Fruit fly (Drosophila melanogaster) whole organism, adult: ENCODE results near the gene CG5180.

Source experiments
- CG11617 ChIP-seq: fragments of 200-800 bp; sonication (Bioruptor generic); optimal IDR thresholded peaks from 2 replicates; lab custom pipeline; 2017; ENCODE audit warnings: mild to moderate bottlenecking, missing biosample characterization, missing genetic modification reagents, missing genetic modification characterization
- CG12768 ChIP-seq: fragments of 200-800 bp; sonication (Bioruptor generic); optimal IDR thresholded peaks from 2 replicates; lab custom pipeline; 2017; ENCODE audit warnings: missing biosample characterization, missing genetic modification characterization, mild to moderate bottlenecking, moderate library complexity, missing genetic modification reagents
- CG14711 ChIP-seq: fragments of 200-800 bp; sonication (Bioruptor generic); optimal IDR thresholded peaks from 2 replicates; lab custom pipeline; 2018; ENCODE audit warnings: missing biosample characterization, mild to moderate bottlenecking, missing genetic modification characterization, moderate library complexity
- CG1620 ChIP-seq: fragments of 200-800 bp; sonication (Bioruptor generic); optimal IDR thresholded peaks from 2 replicates; lab custom pipeline; 2016; ENCODE audit warnings: missing biosample characterization, missing genetic modification characterization
- CG33017 ChIP-seq: fragments of 200-800 bp; sonication (Bioruptor generic); optimal IDR thresholded peaks from 2 replicates; lab custom pipeline; 2018; ENCODE audit warnings: missing biosample characterization, mild to moderate bottlenecking, missing genetic modification characterization, moderate library complexity
- CG5204 ChIP-seq: fragments of 200-800 bp; sonication (Bioruptor generic); optimal IDR thresholded peaks from 2 replicates; lab custom pipeline; 2016; ENCODE audit warnings: missing biosample characterization, missing genetic modification characterization
- CG7045 ChIP-seq: fragments of 200-800 bp; sonication (Bioruptor generic); optimal IDR thresholded peaks from 2 replicates; lab custom pipeline; 2017; ENCODE audit warnings: missing biosample characterization, mild to moderate bottlenecking, missing genetic modification characterization
- CG7101 ChIP-seq: fragments of 200-800 bp; sonication (Bioruptor generic); optimal IDR thresholded peaks from 2 replicates; lab custom pipeline; 2018; ENCODE audit warnings: missing biosample characterization, mild to moderate bottlenecking, missing genetic modification characterization, moderate library complexity
- Clk ChIP-seq: fragments of 200-800 bp; sonication (Bioruptor generic); optimal IDR thresholded peaks from 2 replicates; lab custom pipeline; 2017; ENCODE audit warnings: missing biosample characterization, missing genetic modification characterization
- Crg-1 ChIP-seq: fragments of 200-800 bp; sonication (Bioruptor generic); optimal IDR thresholded peaks from 2 replicates; lab custom pipeline; 2016; ENCODE audit warnings: missing biosample characterization, missing genetic modification characterization
- Hr96 ChIP-seq: fragments of 200-800 bp; sonication (Bioruptor generic); optimal IDR thresholded peaks from 2 replicates; lab custom pipeline; 2016; ENCODE audit warnings: missing biosample characterization, missing genetic modification characterization
- Mnt ChIP-seq: fragments of 200-800 bp; sonication (Bioruptor generic); optimal IDR thresholded peaks from 2 replicates; lab custom pipeline; 2016; ENCODE audit warnings: missing biosample characterization, mild to moderate bottlenecking, missing genetic modification characterization
- bab1 ChIP-seq: fragments of 200-800 bp; sonication (Bioruptor generic); optimal IDR thresholded peaks from 3 replicates; lab custom pipeline; 2019; ENCODE audit warnings: missing biosample characterization, mild to moderate bottlenecking, missing genetic modification characterization, moderate library complexity
- cic ChIP-seq: fragments of 200-800 bp; sonication (Bioruptor generic); optimal IDR thresholded peaks from 2 replicates; lab custom pipeline; 2017; ENCODE audit warnings: missing biosample characterization, mild to moderate bottlenecking, missing genetic modification characterization, moderate library complexity
- cnc ChIP-seq, 2 experiments: fragments of >200 bp; optimal IDR thresholded peaks; 2 replicates each; lab custom pipeline; 2017
- kay ChIP-seq: fragments of 200-800 bp; sonication (Bioruptor generic); peaks from one replicate; lab custom pipeline; 2016; ENCODE audit warnings: missing biosample characterization, missing genetic modification characterization, borderline replicate concordance
- ovo ChIP-seq: fragments of 200-800 bp; sonication (Bioruptor generic); optimal IDR thresholded peaks from 2 replicates; lab custom pipeline; 2016; ENCODE audit warnings: missing biosample characterization, missing genetic modification characterization
- pad ChIP-seq: fragments of 200-800 bp; sonication (Bioruptor generic); optimal IDR thresholded peaks from 3 replicates; lab custom pipeline; 2017; ENCODE audit warnings: missing biosample characterization, missing genetic modification characterization, mild to moderate bottlenecking, moderate library complexity, missing genetic modification reagents
- tj ChIP-seq: fragments of 200-800 bp; sonication (Bioruptor generic); optimal IDR thresholded peaks from 3 replicates; lab custom pipeline; 2017; ENCODE audit warnings: missing biosample characterization, mild to moderate bottlenecking, missing genetic modification characterization, moderate library complexity
- toe ChIP-seq: fragments of 200-800 bp; sonication (Bioruptor generic); optimal IDR thresholded peaks from 2 replicates; lab custom pipeline; 2016; ENCODE audit warnings: missing biosample characterization, missing genetic modification characterization

Gene CG5180

DNA sequence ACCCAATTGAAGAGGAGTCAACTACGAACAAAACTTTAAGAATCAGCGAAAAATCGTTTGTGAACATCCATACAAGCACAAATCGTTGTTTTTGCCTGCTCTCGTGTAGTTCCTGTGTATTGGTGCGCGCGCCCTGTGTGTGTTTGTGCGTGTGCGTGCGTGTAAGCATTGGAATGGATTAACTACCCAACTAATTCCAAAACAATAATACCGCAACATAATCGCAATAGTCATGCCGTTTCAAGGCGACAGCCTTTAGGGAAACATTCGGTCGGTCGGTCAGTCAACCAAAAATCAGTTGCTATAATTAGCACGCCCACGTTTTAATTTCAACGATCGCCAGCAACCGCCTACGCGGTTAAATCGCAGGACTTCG, 35.7 kb downstream of the CG5180 start:
- no peak for TF ChIP-seq CG33017
- no peak for TF ChIP-seq CG5204 (GFP tag; lab: Kevin White, UChicago)

DNA sequence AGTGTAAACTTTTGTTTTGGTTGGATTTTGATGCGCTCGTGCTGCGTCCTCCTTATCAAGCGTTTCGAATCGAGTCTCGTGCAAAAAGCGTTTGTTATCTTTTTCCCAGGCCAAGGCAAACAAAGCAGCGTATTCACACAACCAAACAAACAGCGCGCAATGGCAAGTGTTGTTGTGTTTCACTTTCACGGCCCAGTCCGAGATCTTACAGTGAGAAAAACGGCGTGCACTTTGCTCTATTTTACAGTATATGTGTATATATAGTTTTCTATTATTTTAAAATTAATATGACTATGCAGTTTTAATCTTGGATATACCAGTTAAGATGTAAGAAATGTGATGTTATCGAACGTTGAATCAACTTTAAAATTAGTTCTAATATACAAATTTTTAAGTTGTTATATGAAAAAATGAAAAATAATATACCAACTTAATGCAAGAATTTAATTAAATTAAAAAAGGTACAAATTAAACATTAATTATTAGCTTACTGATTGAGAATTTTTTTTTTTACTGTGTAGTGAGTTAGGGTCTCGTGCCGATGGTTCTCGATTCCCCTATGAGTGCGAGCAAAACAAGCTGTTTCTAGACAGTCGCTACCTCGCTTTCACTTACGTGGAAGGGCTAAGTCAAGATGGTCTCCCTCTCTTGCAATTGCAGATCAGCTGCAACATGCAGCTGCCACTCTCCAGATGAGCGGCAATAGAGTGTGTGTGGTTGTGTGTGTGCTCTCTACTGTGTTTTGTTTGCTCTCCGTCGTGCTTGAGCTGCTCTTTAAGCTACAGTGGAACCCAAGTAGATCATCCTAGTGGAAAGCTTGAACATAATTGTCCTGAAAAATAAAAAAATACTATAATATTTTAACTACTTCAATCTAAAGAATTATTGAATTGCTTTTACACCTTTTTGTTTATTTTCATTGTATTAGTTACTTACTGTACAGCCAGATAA, 36.7 kb downstream of the CG5180 start:
- TF ChIP-seq CG12768 (peak; percentile 72), kay (GFP tag; lab: Kevin White, UChicago) (no peak), toe (no peak), Clk (GFP tag; lab: Kevin White, UChicago) (peak; percentile 15), CG7101 (peak; percentile 84), pad (peak; percentile 66), CG14711 (tag; lab: Kevin White, UChicago) (peak; percentile 86), CG1620 (GFP tag; lab: Kevin White, UChicago) (no peak), CG33017 (peak; percentile 84), Hr96 (no peak), bab1 (peak; percentile 87), CG7045 (peak; percentile 74), ovo (no peak), CG11617 (GFP tag; lab: Kevin White, UChicago) (peak; percentile 79), tj (GFP tag; lab: Kevin White, UChicago) (peak; percentile 51), cnc (optimal IDR thresholded peaks at IDR 0.05; lab: Kevin White, UChicago) (no peak), cic (GFP tag; lab: Kevin White, UChicago) (no peak), Crg-1 (GFP tag; lab: Kevin White, UChicago) (no peak), CG5204 (GFP tag; lab: Kevin White, UChicago) (no peak), Mnt (GFP tag; lab: Kevin White, UChicago) (no peak)

DNA sequence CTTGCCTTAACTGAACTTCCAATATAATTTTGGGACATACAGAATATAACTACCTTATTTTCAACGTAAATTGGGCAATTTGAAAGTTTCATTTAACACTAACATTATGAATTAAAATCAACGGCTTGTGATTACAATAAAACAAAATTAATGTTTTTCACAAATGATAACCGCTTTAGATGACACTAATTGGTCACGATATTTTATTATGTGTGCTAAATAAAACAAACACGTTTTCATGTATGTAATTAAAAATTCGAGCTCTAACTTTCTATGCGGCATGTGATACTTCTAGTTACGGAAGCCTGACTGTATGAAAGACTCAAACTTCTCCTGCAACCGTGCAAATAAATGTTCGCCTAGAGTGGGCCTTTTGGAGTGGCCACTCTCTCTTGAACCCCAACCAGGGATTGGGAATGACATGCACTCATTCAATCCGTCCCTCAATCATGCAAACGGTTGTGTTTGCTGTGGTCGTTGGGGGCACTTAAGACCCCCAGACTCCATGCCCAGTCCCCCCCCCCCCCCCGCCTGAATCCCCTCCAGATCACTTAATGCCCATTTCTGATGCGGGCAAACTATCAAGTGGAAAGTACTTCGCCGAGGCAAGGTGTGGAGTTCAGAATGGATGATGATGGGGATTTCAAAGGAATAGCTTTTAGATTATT, 37.5 kb downstream of the CG5180 start:
- TF ChIP-seq CG7045: no peak
- TF ChIP-seq cnc (optimal IDR thresholded peaks at IDR 0.05; lab: Kevin White, UChicago): no peak
- TF ChIP-seq CG33017: no peak
- no peak for TF ChIP-seq CG5204 (GFP tag; lab: Kevin White, UChicago)
- TF ChIP-seq CG1620 (GFP tag; lab: Kevin White, UChicago): no peak
- no peak for TF ChIP-seq Clk (GFP tag; lab: Kevin White, UChicago)
- no peak for TF ChIP-seq tj (GFP tag; lab: Kevin White, UChicago)
- no peak for TF ChIP-seq CG11617 (GFP tag; lab: Kevin White, UChicago)
- TF ChIP-seq CG12768: no peak
- no peak for TF ChIP-seq Hr96
- no peak for TF ChIP-seq toe
- TF ChIP-seq bab1: no peak
- TF ChIP-seq CG14711 (tag; lab: Kevin White, UChicago): no peak

dm6 chr3R:20595901-20596300, 38.2 kb downstream of the CG5180 start:
- no peak for TF ChIP-seq Hr96
- no peak for TF ChIP-seq ovo
- TF ChIP-seq CG14711 (tag; lab: Kevin White, UChicago): no peak
- no peak for TF ChIP-seq cnc (optimal IDR thresholded peaks at IDR 0.05; lab: Kevin White, UChicago)
- no peak for TF ChIP-seq CG5204 (GFP tag; lab: Kevin White, UChicago)
- no peak for TF ChIP-seq tj (GFP tag; lab: Kevin White, UChicago)
- no peak for TF ChIP-seq CG7045
- no peak for TF ChIP-seq CG1620 (GFP tag; lab: Kevin White, UChicago)
- no peak for TF ChIP-seq CG12768
- no peak for TF ChIP-seq CG7101
- no peak for TF ChIP-seq Mnt (GFP tag; lab: Kevin White, UChicago)
- no peak for TF ChIP-seq CG33017
- TF ChIP-seq Crg-1 (GFP tag; lab: Kevin White, UChicago): no peak
- no peak for TF ChIP-seq kay (GFP tag; lab: Kevin White, UChicago)

DNA sequence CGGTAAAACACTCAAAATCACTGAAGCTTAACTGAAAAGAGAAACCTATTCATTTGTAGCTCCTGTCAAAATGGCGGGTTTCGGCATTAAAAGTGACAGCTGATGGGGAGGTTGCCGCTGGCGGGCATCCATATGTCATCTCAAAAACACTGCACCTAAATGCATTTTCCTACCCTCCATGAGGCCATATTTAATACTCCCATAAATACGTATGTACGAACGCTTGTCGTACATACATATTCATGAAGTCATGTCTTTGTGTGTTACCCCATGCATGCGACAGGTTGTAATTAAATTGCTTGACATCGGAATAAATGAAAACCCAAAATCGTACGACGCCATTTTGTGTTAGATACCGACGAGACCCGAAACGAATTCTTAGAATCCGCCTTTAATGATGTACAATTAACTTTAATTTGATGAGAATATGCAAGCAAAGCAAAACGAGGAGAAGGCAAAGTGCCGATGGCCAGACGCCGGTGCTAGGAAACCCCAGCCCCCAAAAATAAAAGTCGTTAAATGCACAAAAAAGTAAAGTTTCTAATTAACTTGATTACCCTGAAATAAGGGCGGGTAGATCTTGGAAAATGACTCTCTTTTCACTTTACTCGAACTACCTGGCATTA, 38.7 kb downstream of the CG5180 start:
- peak; percentile 10 for TF ChIP-seq tj (GFP tag; lab: Kevin White, UChicago)
- no peak for TF ChIP-seq Hr96

dm6 chr3R:20597407-20598325, 39.9 kb downstream of the CG5180 start:
- TF ChIP-seq CG11617 (GFP tag; lab: Kevin White, UChicago): no peak
- TF ChIP-seq cic (GFP tag; lab: Kevin White, UChicago): no peak
- no peak for TF ChIP-seq CG1620 (GFP tag; lab: Kevin White, UChicago)
- TF ChIP-seq toe: no peak
- no peak for TF ChIP-seq CG33017
- TF ChIP-seq bab1: no peak
- TF ChIP-seq Crg-1 (GFP tag; lab: Kevin White, UChicago): no peak
- no peak for TF ChIP-seq CG14711 (tag; lab: Kevin White, UChicago)
- TF ChIP-seq CG12768: no peak
